Fruit fly (Drosophila melanogaster) whole organism: ENCODE measurements around the gene CG32669.
A peak's percentile ranks its signal among the peaks of the same experiment; 100 is the strongest.

Experiments
- CG8478 ChIP-seq: fragments of >200 bp; optimal IDR thresholded peaks from 2 replicates; lab custom pipeline; 2018; ENCODE audit warnings: inconsistent platforms
- Dll ChIP-seq: fragments of >200 bp; optimal IDR thresholded peaks from 2 replicates; lab custom pipeline; 2017
- EcR ChIP-seq, 2 experiments: fragments of >200 bp; optimal IDR thresholded peaks; 2 replicates each; lab custom pipeline; 2017; ENCODE audit warnings: missing biosample characterization in 2 of 2, missing genetic modification characterization in 2 of 2, missing genetic modification reagents in 2 of 2
- pan ChIP-seq: fragments of >200 bp; optimal IDR thresholded peaks from 2 replicates; lab custom pipeline; 2017
- psq ChIP-seq: fragments of >200 bp; optimal IDR thresholded peaks from 2 replicates; lab custom pipeline; 2017
- usp ChIP-seq: fragments of >200 bp; optimal IDR thresholded peaks from 2 replicates; lab custom pipeline; 2017; ENCODE audit warnings: missing biosample characterization, missing genetic modification characterization, mixed read lengths

dm6 chrX:10814113-10814512 is 30.8 kb downstream of the CG32669 start:
- no peak for TF ChIP-seq CG8478 (lab: Kevin White, UChicago)
- no peak for TF ChIP-seq usp (GFP tag; lab: Kevin White, UChicago)
- TF ChIP-seq psq (lab: Kevin White, UChicago) = no peak
- no peak for TF ChIP-seq EcR (GFP tag; optimal IDR thresholded peaks at IDR 0.05; lab: Kevin White, UChicago)
- no peak for TF ChIP-seq pan (lab: Kevin White, UChicago)
- peak; percentile 27 for TF ChIP-seq Dll
